Fruit fly (Drosophila melanogaster) S2 (cell line): ENCODE measurements around the gene RpL36A.

ENCODE experiments used
- CG8478 ChIP-seq: fragments of >200 bp; optimal IDR thresholded peaks from 2 replicates; lab custom pipeline; 2018
- CTCF ChIP-seq, 2 experiments: fragments of >200 bp; optimal IDR thresholded peaks; 2 replicates each; lab custom pipeline; 2018

The RpL36A gene

dm6 chr2L:7993062-7993685 lies 49.5 kb downstream of the RpL36A start:
- TF ChIP-seq CG8478 = no peak

DNA sequence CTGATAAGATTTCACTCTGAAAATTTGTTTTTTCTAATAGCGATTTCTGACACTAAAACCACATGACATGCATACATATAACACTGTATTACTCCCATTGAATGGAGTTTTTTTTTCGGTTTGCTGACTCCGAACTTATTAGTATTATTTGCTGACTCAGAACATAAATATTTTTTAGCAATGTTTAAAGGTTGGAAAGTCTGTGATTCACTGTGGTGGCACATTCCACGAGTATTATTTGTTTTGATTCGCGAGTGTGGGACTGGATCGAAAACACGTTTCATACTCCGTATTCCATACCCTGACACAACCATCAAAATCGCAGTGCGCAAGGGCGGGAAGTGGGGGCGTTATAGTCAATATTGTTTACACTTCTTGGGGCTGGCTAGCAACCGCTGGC lies 50.1 kb downstream of the RpL36A start:
- no peak for TF ChIP-seq CG8478
- TF ChIP-seq CTCF (optimal IDR thresholded peaks at IDR 0.05; lab: Kevin White, UChicago) = no peak

dm6 chr2L:7991951-7992350 lies 50.8 kb downstream of the RpL36A start:
- no peak for TF ChIP-seq CTCF (optimal IDR thresholded peaks at IDR 0.05; lab: Kevin White, UChicago)
- TF ChIP-seq CG8478 = no peak
